1 fruit fly cellular context compared by ENCODE assay signal in the genomic region with DNA sequence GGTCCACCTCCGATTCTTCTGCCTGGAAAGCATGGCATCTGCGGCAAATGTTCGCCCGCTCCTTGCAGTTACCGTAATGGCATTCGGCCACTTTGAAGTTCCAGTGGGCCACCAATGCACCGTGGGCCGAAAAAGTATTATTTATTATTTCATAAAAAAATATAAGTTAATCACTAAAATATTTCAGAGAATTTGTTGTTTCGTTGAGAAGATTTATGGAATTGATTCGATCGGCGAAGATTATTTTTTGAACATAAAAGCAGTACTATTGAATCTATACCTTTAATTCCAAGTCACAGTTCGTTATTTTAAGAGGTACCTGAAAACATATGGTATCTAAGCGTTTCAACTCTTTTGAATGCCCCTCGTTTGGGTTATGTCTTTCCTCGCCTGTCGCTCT.
TF ChIP-seq lines count a peak whose summit lies in the region.

No protein-coding gene starts in this region.

TF ChIP-seq in whole organism, prepupa, 60 proteins besides CTCF, POLR2A, EP300 and RAD21 (continued from another document):
- TF ChIP-seq dsx (GFP tag; optimal IDR thresholded peaks at IDR 0.05; lab: Kevin White, UChicago; ENCODE audit: poor library complexity, severe bottlenecking) = no peak
